Worm (Caenorhabditis elegans) whole organism, L2 larva: ENCODE measurements around the gene B0393.7.

Source experiments
- F13H6.1 ChIP-seq: sonication (generic microtip); optimal IDR thresholded peaks from 2 replicates; lab custom pipeline; 2016; ENCODE audit warnings: missing genetic modification characterization, missing compliant biosample characterization
- R02D3.7 ChIP-seq: fragments of 150-350 bp; optimal IDR thresholded peaks from 2 replicates; lab custom pipeline; 2014; ENCODE audit warnings: missing biosample characterization, missing genetic modification characterization
- Y55F3AM.14 ChIP-seq: fragments of 200-800 bp; sonication (Bioruptor generic); optimal IDR thresholded peaks from 2 replicates; lab custom pipeline; 2018; ENCODE audit warnings: mild to moderate bottlenecking, missing genetic modification characterization, missing compliant biosample characterization
- ZK546.5 ChIP-seq: sonication (generic microtip); optimal IDR thresholded peaks from 2 replicates; lab custom pipeline; 2017; ENCODE audit warnings: missing biosample characterization, missing genetic modification characterization
- alr-1 ChIP-seq: fragments of 150-350 bp; optimal IDR thresholded peaks from 2 replicates; lab custom pipeline; 2014; ENCODE audit warnings: missing biosample characterization, missing genetic modification characterization
- aly-2 ChIP-seq: fragments of 150-350 bp; optimal IDR thresholded peaks from 2 replicates; lab custom pipeline; 2014; ENCODE audit warnings: missing biosample characterization, missing genetic modification characterization
- ama-1 ChIP-seq: fragments of 150-350 bp; optimal IDR thresholded peaks from 2 replicates; lab custom pipeline; 2018; ENCODE audit warnings: inconsistent platforms
- blmp-1 ChIP-seq: sonication (generic microtip); optimal IDR thresholded peaks from 2 replicates; lab custom pipeline; 2017; ENCODE audit warnings: missing genetic modification characterization, mild to moderate bottlenecking, missing compliant biosample characterization, antibody characterized with exemption, moderate library complexity; ENCODE audit not compliant: insufficient read depth
- ceh-16 ChIP-seq: fragments of 150-350 bp; optimal IDR thresholded peaks from 2 replicates; lab custom pipeline; 2014; ENCODE audit warnings: missing biosample characterization, missing genetic modification characterization
- ceh-82 ChIP-seq: fragments of 150-350 bp; optimal IDR thresholded peaks from 2 replicates; lab custom pipeline; 2014; ENCODE audit warnings: missing biosample characterization, missing genetic modification characterization
- crh-2 ChIP-seq: sonication (generic microtip); optimal IDR thresholded peaks from 2 replicates; lab custom pipeline; 2017; ENCODE audit warnings: missing biosample characterization, missing genetic modification characterization
- dmd-4 ChIP-seq: sonication (generic microtip); optimal IDR thresholded peaks from 2 replicates; lab custom pipeline; 2017; ENCODE audit warnings: missing biosample characterization, missing genetic modification characterization
- elt-1 ChIP-seq: fragments of 150-350 bp; optimal IDR thresholded peaks from 2 replicates; lab custom pipeline; 2014; ENCODE audit warnings: missing biosample characterization, missing genetic modification characterization
- elt-3 ChIP-seq: sonication (generic microtip); optimal IDR thresholded peaks from 2 replicates; lab custom pipeline; 2017; ENCODE audit warnings: missing biosample characterization, missing genetic modification characterization
- fos-1 ChIP-seq: fragments of 150-350 bp; optimal IDR thresholded peaks from 2 replicates; lab custom pipeline; 2014; ENCODE audit warnings: missing biosample characterization, missing genetic modification characterization
- lin-11 ChIP-seq: fragments of 150-350 bp; sonication (generic microtip); optimal IDR thresholded peaks from 2 replicates; lab custom pipeline; 2014; ENCODE audit warnings: missing biosample characterization, missing genetic modification characterization, inconsistent platforms, mixed read lengths
- lin-13 ChIP-seq: fragments of 150-350 bp; optimal IDR thresholded peaks from 2 replicates; lab custom pipeline; 2014; ENCODE audit warnings: missing biosample characterization, missing genetic modification reagents, missing genetic modification characterization
- lin-39 ChIP-seq: fragments of 150-350 bp; optimal IDR thresholded peaks from 2 replicates; lab custom pipeline; 2014; ENCODE audit warnings: missing biosample characterization, missing genetic modification reagents, missing genetic modification characterization
- lsy-2 ChIP-seq, 2 experiments: fragments of 150-350 bp in 1 of 2; sonication (generic microtip) in 1 of 2; optimal IDR thresholded peaks; 2 replicates each; lab custom pipeline; 2014 to 2017; ENCODE audit warnings: missing biosample characterization in 2 of 2, missing genetic modification characterization in 2 of 2
- mab-5 ChIP-seq: fragments of 150-350 bp; optimal IDR thresholded peaks from 2 replicates; lab custom pipeline; 2014; ENCODE audit warnings: missing biosample characterization, missing genetic modification characterization
- mbf-1 ChIP-seq: sonication (generic microtip); optimal IDR thresholded peaks from 2 replicates; lab custom pipeline; 2017; ENCODE audit warnings: missing biosample characterization, missing genetic modification characterization
- mdl-1 ChIP-seq, 2 experiments: fragments of 150-350 bp in 1 of 2; sonication (generic microtip) in 1 of 2; optimal IDR thresholded peaks; 2 replicates each; lab custom pipeline; 2017; ENCODE audit warnings: missing biosample characterization in 2 of 2, missing genetic modification characterization in 2 of 2
- nhr-11 ChIP-seq: fragments of 150-350 bp; optimal IDR thresholded peaks from 2 replicates; lab custom pipeline; 2014; ENCODE audit warnings: missing biosample characterization, missing genetic modification characterization
- nhr-12 ChIP-seq: fragments of 150-350 bp; optimal IDR thresholded peaks from 2 replicates; lab custom pipeline; 2014; ENCODE audit warnings: missing biosample characterization, missing genetic modification characterization
- nhr-129 ChIP-seq: fragments of 150-350 bp; optimal IDR thresholded peaks from 2 replicates; lab custom pipeline; 2014; ENCODE audit warnings: missing biosample characterization, missing genetic modification characterization
- nhr-21 ChIP-seq: fragments of 150-350 bp; optimal IDR thresholded peaks from 2 replicates; lab custom pipeline; 2014; ENCODE audit warnings: missing biosample characterization, missing genetic modification characterization
- nhr-23 ChIP-seq: fragments of 150-350 bp; optimal IDR thresholded peaks from 2 replicates; lab custom pipeline; 2014; ENCODE audit warnings: missing biosample characterization, missing genetic modification reagents, missing genetic modification characterization
- nhr-237 ChIP-seq: fragments of 150-350 bp; optimal IDR thresholded peaks from 2 replicates; lab custom pipeline; 2014; ENCODE audit warnings: missing biosample characterization, missing genetic modification characterization
- nhr-25 ChIP-seq: fragments of 150-350 bp; sonication (generic microtip); optimal IDR thresholded peaks from 3 replicates; lab custom pipeline; 2014; ENCODE audit warnings: missing biosample characterization, missing genetic modification characterization
- nhr-6 ChIP-seq: fragments of 150-350 bp; optimal IDR thresholded peaks from 2 replicates; lab custom pipeline; 2014; ENCODE audit warnings: missing biosample characterization, missing genetic modification characterization
- nhr-77 ChIP-seq: fragments of 150-350 bp; optimal IDR thresholded peaks from 2 replicates; lab custom pipeline; 2014; ENCODE audit warnings: missing biosample characterization, missing genetic modification characterization
- peb-1 ChIP-seq: fragments of 150-350 bp; optimal IDR thresholded peaks from 2 replicates; lab custom pipeline; 2014; ENCODE audit warnings: missing biosample characterization, missing genetic modification characterization
- sem-4 ChIP-seq: fragments of 150-350 bp; optimal IDR thresholded peaks from 2 replicates; lab custom pipeline; 2014; ENCODE audit warnings: missing biosample characterization, missing genetic modification reagents, missing genetic modification characterization
- skn-1 ChIP-seq: sonication (generic microtip); optimal IDR thresholded peaks from 2 replicates; lab custom pipeline; 2017; ENCODE audit warnings: missing biosample characterization, missing genetic modification characterization
- sma-3 ChIP-seq: sonication (generic microtip); optimal IDR thresholded peaks from 2 replicates; lab custom pipeline; 2016; ENCODE audit warnings: missing genetic modification reagents, missing genetic modification characterization, missing compliant biosample characterization
- snpc-4 ChIP-seq: fragments of 150-350 bp; optimal IDR thresholded peaks from 2 replicates; lab custom pipeline; 2014; ENCODE audit warnings: missing biosample characterization, missing genetic modification characterization
- unc-39 ChIP-seq: fragments of 150-350 bp; optimal IDR thresholded peaks from 2 replicates; lab custom pipeline; 2014; ENCODE audit warnings: missing biosample characterization, missing genetic modification characterization
- unc-62 ChIP-seq: fragments of 150-350 bp; optimal IDR thresholded peaks from 2 replicates; lab custom pipeline; 2014; ENCODE audit warnings: missing biosample characterization, missing genetic modification reagents, missing genetic modification characterization
- zag-1 ChIP-seq: fragments of 150-350 bp; optimal IDR thresholded peaks from 2 replicates; lab custom pipeline; 2014; ENCODE audit warnings: missing biosample characterization, missing genetic modification characterization
- ztf-1 ChIP-seq: fragments of 200-800 bp; sonication (Bioruptor generic); conservative IDR thresholded peaks from 2 replicates; pipeline ENCODE4 v1.3.6; 2022; ENCODE audit warnings: missing genetic modification characterization, missing compliant biosample characterization

The B0393.7 gene

ce11 chrIII:4767869-4768645 is 9.8 kb downstream of the B0393.7 start:
- TF ChIP-seq snpc-4 (no peak), crh-2 (no peak), nhr-21 (tag; lab: Kevin White, UChicago) (no peak), blmp-1 (tag; lab: Kevin White, UChicago) (peak; percentile 26), dmd-4 (no peak), R02D3.7 (tag; lab: Kevin White, UChicago) (no peak), ceh-82 (tag; lab: Kevin White, UChicago) (no peak)

- no peak for TF ChIP-seq nhr-21 (tag; lab: Kevin White, UChicago)
- TF ChIP-seq fos-1, result no peak
Observed at ce11 chrIII:4766842-4767241, 11.1 kb downstream of the B0393.7 start.

- TF ChIP-seq mdl-1 (tag; optimal IDR thresholded peaks at IDR 0.05; lab: Kevin White, UChicago) (no peak), snpc-4 (no peak), sem-4 (tag; lab: Kevin White, UChicago) (no peak)
Observed at ce11 chrIII:4765474-4765873, 12.4 kb downstream of the B0393.7 start, which contains the start of gene B0393.5. Gene B0393.5 (plus strand): TSS chrIII:4765774.

ce11 chrIII:4763509-4763908 is 14.4 kb downstream of the B0393.7 start, which contains the start of gene B0393.4:
Gene B0393.4 (minus strand): TSS chrIII:4763609.
- no peak for TF ChIP-seq F13H6.1

ce11 chrIII:4762846-4763245 is 15.1 kb downstream of the B0393.7 start:
- TF ChIP-seq Y55F3AM.14 (GFP tag; lab: Kevin White, UChicago) (no peak), lin-11 (tag; lab: Kevin White, UChicago) (no peak), unc-62 (GFP tag; lab: Kevin White, UChicago) (no peak), alr-1 (tag; lab: Kevin White, UChicago) (no peak), mdl-1 (tag; optimal IDR thresholded peaks at IDR 0.05; lab: Kevin White, UChicago) (no peak), nhr-23 (no peak), nhr-77 (tag; lab: Kevin White, UChicago) (no peak), nhr-6 (tag; lab: Kevin White, UChicago) (no peak), peb-1 (tag; lab: Kevin White, UChicago) (no peak), R02D3.7 (tag; lab: Kevin White, UChicago) (no peak), nhr-12 (tag; lab: Kevin White, UChicago) (no peak), blmp-1 (tag; lab: Kevin White, UChicago) (no peak), lin-13 (no peak), fos-1 (no peak), snpc-4 (no peak), dmd-4 (no peak), nhr-237 (tag; lab: Kevin White, UChicago) (no peak)
- TF ChIP-seq, all 48 proteins: peak for 0

ce11 chrIII:4756983-4757382 is 20.9 kb downstream of the B0393.7 start, which contains the start of gene fbxl-2:
Gene fbxl-2 (plus strand): TSS chrIII:4757260.
- TF ChIP-seq Y55F3AM.14 (GFP tag; lab: Kevin White, UChicago), result peak; percentile 81
- no peak for TF ChIP-seq dmd-4
- peak; percentile 90 for TF ChIP-seq lin-11 (tag; lab: Kevin White, UChicago)
- peak; percentile 95 for TF ChIP-seq nhr-21 (tag; lab: Kevin White, UChicago)
- no peak for TF ChIP-seq elt-1 (tag; lab: Kevin White, UChicago)
- TF ChIP-seq R02D3.7 (tag; lab: Kevin White, UChicago), result peak; percentile 88
- no peak for TF ChIP-seq unc-39 (tag; lab: Kevin White, UChicago)
- TF ChIP-seq F13H6.1, result peak; percentile 93
- peak; percentile 81 for TF ChIP-seq sem-4 (tag; lab: Kevin White, UChicago)
- TF ChIP-seq nhr-25 (tag; lab: Kevin White, UChicago), result peak; percentile 95
- TF ChIP-seq aly-2 (tag; lab: Kevin White, UChicago), result no peak
- no peak for TF ChIP-seq ztf-1 (GFP tag; lab: Robert Waterston, UW)
- TF ChIP-seq blmp-1 (tag; lab: Kevin White, UChicago), result peak; percentile 36
- TF ChIP-seq snpc-4, result peak; percentile 83
- peak; percentile 74 for TF ChIP-seq nhr-6 (tag; lab: Kevin White, UChicago)
- no peak for TF ChIP-seq lin-39 (tag; lab: Kevin White, UChicago)
- TF ChIP-seq elt-3, result no peak
- TF ChIP-seq nhr-11 (tag; lab: Kevin White, UChicago), result no peak
- peak; percentile 91 for TF ChIP-seq mab-5 (tag; lab: Kevin White, UChicago)
- peak; percentile 72 for TF ChIP-seq nhr-237 (tag; lab: Kevin White, UChicago)
- peak; percentile 89 for TF ChIP-seq ceh-16 (tag; lab: Kevin White, UChicago)
- TF ChIP-seq nhr-77 (tag; lab: Kevin White, UChicago), result peak; percentile 66
- TF ChIP-seq fos-1, result peak; percentile 88
- TF ChIP-seq nhr-129, result peak; percentile 94
- peak; percentile 97 for TF ChIP-seq sma-3 (GFP tag; lab: Kevin White, UChicago)
- no peak for TF ChIP-seq nhr-23
- peak; percentile 95 to 97 for TF ChIP-seq lsy-2 (tag; optimal IDR thresholded peaks at IDR 0.05; lab: Kevin White, UChicago)
- TF ChIP-seq ZK546.5, result peak; percentile 76
- no peak for TF ChIP-seq skn-1 (tag; lab: Kevin White, UChicago)
- no peak for TF ChIP-seq mbf-1 (tag; lab: Kevin White, UChicago)
- peak; percentile 87 for TF ChIP-seq zag-1 (tag; lab: Kevin White, UChicago)
- TF ChIP-seq ama-1 (lab: Kevin White, UChicago), result no peak
- TF ChIP-seq ceh-82 (tag; lab: Kevin White, UChicago), result peak; percentile 88
